Worm (Caenorhabditis elegans) whole organism, early embryonic: ENCODE results near the gene fipr-6.

ENCODE experiments used
- B0310.2 ChIP-seq: sonication (generic microtip); optimal IDR thresholded peaks from 2 replicates; lab custom pipeline; 2016; ENCODE audit warnings: mild to moderate bottlenecking, missing genetic modification characterization, missing compliant biosample characterization
- F13C5.2 ChIP-seq: sonication (generic microtip); optimal IDR thresholded peaks from 2 replicates; lab custom pipeline; 2017; ENCODE audit warnings: mild to moderate bottlenecking, missing genetic modification characterization, inconsistent platforms, missing compliant biosample characterization
- aly-1 ChIP-seq: sonication (generic microtip); optimal IDR thresholded peaks from 2 replicates; lab custom pipeline; 2016; ENCODE audit warnings: missing genetic modification characterization, missing compliant biosample characterization
- ama-1 ChIP-seq: fragments of 150-350 bp; optimal IDR thresholded peaks from 2 replicates; lab custom pipeline; 2014
- ceh-13 ChIP-seq: fragments of 200-800 bp; sonication (Bioruptor generic); optimal IDR thresholded peaks from 2 replicates; lab custom pipeline; 2018; ENCODE audit warnings: mild to moderate bottlenecking, missing genetic modification characterization, missing compliant biosample characterization
- ceh-36 ChIP-seq: sonication (generic microtip); optimal IDR thresholded peaks from 2 replicates; lab custom pipeline; 2016; ENCODE audit warnings: missing genetic modification characterization, inconsistent platforms, missing compliant biosample characterization
- ets-7 ChIP-seq: sonication (generic microtip); optimal IDR thresholded peaks from 2 replicates; lab custom pipeline; 2016; ENCODE audit warnings: missing genotype, missing genetic modification characterization, missing compliant biosample characterization
- flt-1 ChIP-seq: fragments of 200-800 bp; sonication (Bioruptor generic); IDR thresholded peaks from 2 replicates; pipeline ENCODE4 v1.3.6; 2022; ENCODE audit warnings: missing genetic modification characterization, missing compliant biosample characterization
- hmbx-1 ChIP-seq: sonication (generic microtip); optimal IDR thresholded peaks from 2 replicates; lab custom pipeline; 2016; ENCODE audit warnings: mild to moderate bottlenecking, missing genetic modification characterization, missing compliant biosample characterization
- hmg-4 ChIP-seq: fragments of 200-800 bp; sonication (Bioruptor generic); optimal IDR thresholded peaks from 2 replicates; lab custom pipeline; 2018; ENCODE audit warnings: mild to moderate bottlenecking, missing genetic modification characterization, missing compliant biosample characterization
- hnd-1 ChIP-seq: sonication (generic microtip); optimal IDR thresholded peaks from 2 replicates; lab custom pipeline; 2016; ENCODE audit warnings: missing genetic modification characterization, missing compliant biosample characterization
- pes-1 ChIP-seq: fragments of 200-800 bp; sonication (Bioruptor generic); IDR thresholded peaks from 2 replicates; pipeline ENCODE4 v1.3.6; 2022; ENCODE audit warnings: missing genetic modification reagents, missing genetic modification characterization, missing compliant biosample characterization
- scrt-1 ChIP-seq: fragments of 200-800 bp; sonication (Bioruptor generic); IDR thresholded peaks from 2 replicates; pipeline ENCODE4 v1.3.6; 2022; ENCODE audit warnings: missing genetic modification characterization, missing compliant biosample characterization
- sea-1 ChIP-seq: fragments of 200-800 bp; sonication (Bioruptor generic); conservative IDR thresholded peaks from 2 replicates; pipeline ENCODE4 v1.3.6; 2022; ENCODE audit warnings: missing genetic modification characterization, missing compliant biosample characterization
- tbx-11 ChIP-seq: fragments of 200-800 bp; sonication (Bioruptor generic); IDR thresholded peaks from 2 replicates; pipeline ENCODE4 v1.3.6; 2022; ENCODE audit warnings: missing genetic modification characterization, missing compliant biosample characterization
- tbx-37 ChIP-seq: fragments of 200-800 bp; sonication (Bioruptor generic); conservative IDR thresholded peaks from 2 replicates; pipeline ENCODE4 v1.3.6; 2022; ENCODE audit warnings: missing genetic modification reagents, missing genetic modification characterization, missing compliant biosample characterization
- tra-4 ChIP-seq: sonication (generic microtip); optimal IDR thresholded peaks from 2 replicates; lab custom pipeline; 2017; ENCODE audit warnings: missing genetic modification characterization, missing compliant biosample characterization

The fipr-6 gene

ce11 chrV:10246967-10247366 is 15.9 kb downstream of the fipr-6 start:
- TF ChIP-seq B0310.2 (tag; lab: Kevin White, UChicago), result no peak
- no peak for TF ChIP-seq sea-1 (GFP tag; lab: Robert Waterston, UW)
- no peak for TF ChIP-seq aly-1 (tag; lab: Kevin White, UChicago)
- TF ChIP-seq hmbx-1, result no peak
- no peak for TF ChIP-seq ceh-36 (tag; lab: Kevin White, UChicago)
- no peak for TF ChIP-seq hnd-1 (tag; lab: Kevin White, UChicago)
- no peak for TF ChIP-seq scrt-1
- no peak for TF ChIP-seq ceh-13 (GFP tag; lab: Kevin White, UChicago)
- no peak for TF ChIP-seq ama-1
- no peak for TF ChIP-seq F13C5.2 (tag; lab: Kevin White, UChicago)
- TF ChIP-seq hmg-4 (GFP tag; lab: Kevin White, UChicago), result no peak
- no peak for TF ChIP-seq ets-7 (tag; lab: Kevin White, UChicago)
- TF ChIP-seq pes-1 (GFP tag; lab: Robert Waterston, UW), result no peak
- TF ChIP-seq flt-1 (GFP tag; lab: Robert Waterston, UW), result no peak
- no peak for TF ChIP-seq tbx-11
- TF ChIP-seq tbx-37 (GFP tag; lab: Robert Waterston, UW), result no peak
- no peak for TF ChIP-seq tra-4

DNA sequence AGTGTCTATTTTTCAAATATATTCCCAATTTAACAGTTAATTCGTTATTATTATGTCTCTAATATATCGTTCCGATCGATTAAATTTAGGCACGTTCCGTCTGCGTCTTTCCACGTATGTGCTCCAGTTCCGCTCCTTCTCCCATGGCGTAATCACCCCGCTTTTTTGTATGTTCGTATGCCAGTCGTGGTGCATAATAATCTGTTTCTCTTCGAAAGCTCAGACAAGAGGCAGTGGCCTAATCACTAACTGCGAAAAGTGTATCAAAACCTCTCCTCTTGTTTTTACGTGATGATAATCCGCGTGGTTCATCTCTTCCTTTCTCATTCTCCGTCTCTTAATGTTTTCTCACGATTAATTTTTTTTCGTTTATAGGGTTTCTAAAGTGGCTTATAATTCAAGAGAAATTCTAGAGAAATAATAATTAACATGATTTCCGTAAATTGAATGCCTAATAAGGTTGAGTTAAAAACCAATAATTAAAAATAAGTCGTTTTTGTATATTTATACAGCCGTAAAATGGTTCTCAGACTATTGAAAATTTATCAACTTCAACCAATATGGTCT is 16.7 kb downstream of the fipr-6 start:
- TF ChIP-seq hmbx-1 (no peak), ceh-13 (GFP tag; lab: Kevin White, UChicago) (no peak), flt-1 (GFP tag; lab: Robert Waterston, UW) (no peak), ceh-36 (tag; lab: Kevin White, UChicago) (no peak)

DNA sequence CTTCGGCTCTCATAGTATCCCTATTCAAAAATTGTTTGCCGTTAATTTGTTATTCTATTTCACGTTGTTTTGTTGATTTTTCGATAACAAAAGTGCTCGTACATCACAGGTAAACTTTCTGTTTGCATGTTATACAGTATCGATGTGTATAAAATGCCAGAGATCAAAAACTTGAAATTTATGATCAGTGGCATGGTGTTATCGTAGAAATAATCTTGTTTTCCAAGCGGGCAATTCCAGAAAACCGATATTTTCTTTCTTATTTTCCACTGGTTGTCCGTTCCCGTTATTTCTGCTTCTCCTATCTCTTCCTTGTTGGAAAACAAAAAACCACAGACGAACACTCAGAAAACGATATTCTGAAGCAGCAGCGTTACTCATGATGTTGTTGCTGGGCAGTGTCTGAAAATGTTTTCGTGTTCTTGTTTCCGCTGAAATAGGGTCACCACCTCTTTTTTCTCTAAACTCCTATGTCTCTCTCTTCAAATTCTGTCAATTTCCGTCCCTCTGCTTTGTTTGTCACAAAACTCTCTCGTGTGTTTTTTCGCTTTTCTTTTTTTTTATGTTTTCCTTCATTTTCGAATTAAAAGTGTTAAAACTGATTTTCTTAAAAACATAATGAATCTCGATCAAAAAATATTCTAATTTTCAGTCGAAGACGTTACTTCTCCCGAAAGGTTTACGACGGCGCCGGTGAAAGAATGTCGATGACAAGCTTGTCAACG is 17.4 kb downstream of the fipr-6 start, which contains the start of gene akt-1:
TSS of gene akt-1 (plus strand) at position 651 of the 725 bp plus-strand sequence.
- TF ChIP-seq tbx-37 (GFP tag; lab: Robert Waterston, UW), result no peak
- TF ChIP-seq aly-1 (tag; lab: Kevin White, UChicago), result no peak
- TF ChIP-seq hnd-1 (tag; lab: Kevin White, UChicago), result no peak
- TF ChIP-seq ceh-36 (tag; lab: Kevin White, UChicago), result no peak
- TF ChIP-seq pes-1 (GFP tag; lab: Robert Waterston, UW), result no peak
- TF ChIP-seq hmbx-1, result no peak
- TF ChIP-seq flt-1 (GFP tag; lab: Robert Waterston, UW), result no peak
- no peak for TF ChIP-seq B0310.2 (tag; lab: Kevin White, UChicago)
- TF ChIP-seq ceh-13 (GFP tag; lab: Kevin White, UChicago), result no peak

DNA sequence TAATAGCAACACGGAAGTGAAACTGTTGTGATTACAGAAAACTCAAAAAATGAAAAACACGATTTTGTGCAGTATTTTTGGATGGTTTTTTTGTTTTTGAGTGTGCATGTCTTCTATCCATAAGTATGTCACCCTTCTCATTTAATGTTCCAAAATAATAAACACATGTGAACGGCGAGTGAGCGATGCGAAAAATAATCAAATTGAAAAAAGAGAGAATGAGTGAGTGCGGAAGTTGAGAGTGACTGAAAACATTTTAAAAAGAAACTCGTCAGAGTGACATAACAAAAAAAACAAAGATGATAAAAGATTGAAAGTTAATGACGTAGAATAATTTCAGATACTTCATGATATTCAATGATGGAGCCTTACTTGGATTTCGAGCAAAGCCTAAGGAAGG is 18.5 kb downstream of the fipr-6 start:
- TF ChIP-seq scrt-1, result no peak
- TF ChIP-seq hmbx-1, result no peak
- no peak for TF ChIP-seq flt-1 (GFP tag; lab: Robert Waterston, UW)
- no peak for TF ChIP-seq tra-4
- TF ChIP-seq pes-1 (GFP tag; lab: Robert Waterston, UW), result no peak
- no peak for TF ChIP-seq hnd-1 (tag; lab: Kevin White, UChicago)
- TF ChIP-seq ama-1, result no peak
- TF ChIP-seq sea-1 (GFP tag; lab: Robert Waterston, UW), result no peak
- no peak for TF ChIP-seq ceh-13 (GFP tag; lab: Kevin White, UChicago)
- TF ChIP-seq F13C5.2 (tag; lab: Kevin White, UChicago), result no peak
- TF ChIP-seq hmg-4 (GFP tag; lab: Kevin White, UChicago), result no peak
- TF ChIP-seq tbx-11, result no peak
- no peak for TF ChIP-seq ets-7 (tag; lab: Kevin White, UChicago)
- TF ChIP-seq tbx-37 (GFP tag; lab: Robert Waterston, UW), result no peak
- no peak for TF ChIP-seq ceh-36 (tag; lab: Kevin White, UChicago)

DNA sequence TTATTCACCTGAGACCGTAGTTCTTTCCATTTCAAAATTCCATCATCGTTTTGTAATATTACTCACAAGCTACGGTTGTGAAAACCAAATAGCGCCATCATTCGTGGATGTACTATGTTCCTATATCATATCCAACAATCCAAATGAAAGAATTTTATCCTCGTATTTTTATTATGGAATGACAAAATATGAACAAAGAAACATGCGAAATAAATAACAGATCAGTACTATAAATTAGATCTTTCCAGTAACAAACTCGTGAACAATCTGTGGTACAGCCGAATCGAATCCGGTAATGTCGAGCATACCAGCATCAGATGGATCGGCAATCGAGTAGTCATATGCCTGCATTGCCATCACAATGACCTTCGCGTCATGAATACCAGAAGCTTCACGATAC is 21.6 kb downstream of the fipr-6 start:
- TF ChIP-seq tra-4, result no peak
- TF ChIP-seq tbx-37 (GFP tag; lab: Robert Waterston, UW), result no peak

- no peak for TF ChIP-seq ceh-36 (tag; lab: Kevin White, UChicago)
- no peak for TF ChIP-seq tbx-11
- TF ChIP-seq hmg-4 (GFP tag; lab: Kevin White, UChicago), result no peak
- no peak for TF ChIP-seq ceh-13 (GFP tag; lab: Kevin White, UChicago)
- TF ChIP-seq tbx-37 (GFP tag; lab: Robert Waterston, UW), result no peak
- TF ChIP-seq F13C5.2 (tag; lab: Kevin White, UChicago), result no peak
- TF ChIP-seq pes-1 (GFP tag; lab: Robert Waterston, UW), result no peak
- TF ChIP-seq aly-1 (tag; lab: Kevin White, UChicago), result no peak
- TF ChIP-seq ets-7 (tag; lab: Kevin White, UChicago), result no peak
- TF ChIP-seq hnd-1 (tag; lab: Kevin White, UChicago), result no peak
These were observed 24.0 kb downstream of the fipr-6 start, which contains the start of gene rop-1 for ce11 chrV:10255005-10255472. TSS of gene rop-1 (minus strand) at chrV:10255055.

DNA sequence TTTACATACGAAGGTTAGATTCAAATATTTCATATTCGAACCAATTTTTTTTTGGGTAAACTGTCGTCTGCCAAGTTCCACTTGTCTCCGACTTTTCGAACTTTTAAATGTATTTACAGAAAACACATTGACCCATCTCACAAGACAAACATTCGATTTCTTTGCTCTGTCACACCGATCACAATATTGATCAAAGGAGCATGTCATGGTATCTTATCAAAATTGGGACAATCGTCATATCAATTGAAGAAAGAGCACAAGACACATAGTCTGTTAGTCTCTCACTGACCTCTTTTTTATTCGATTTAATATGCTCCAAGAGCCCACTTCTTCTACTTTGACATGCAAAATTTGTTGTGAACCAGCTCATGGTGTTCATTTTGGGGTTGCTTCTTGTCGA is 25.0 kb downstream of the fipr-6 start, which contains the start of gene nhr-232:
TSS of gene nhr-232 (plus strand) at position 121 of the 400 bp plus-strand sequence.
- TF ChIP-seq hmbx-1, result no peak
- no peak for TF ChIP-seq aly-1 (tag; lab: Kevin White, UChicago)
- no peak for TF ChIP-seq hnd-1 (tag; lab: Kevin White, UChicago)
- no peak for TF ChIP-seq pes-1 (GFP tag; lab: Robert Waterston, UW)
- no peak for TF ChIP-seq ets-7 (tag; lab: Kevin White, UChicago)
